Worm (Caenorhabditis elegans) whole organism, L3 larva: ENCODE measurements around the gene F47B8.5.

Source experiments
- ZK546.5 ChIP-seq: sonication (generic microtip); optimal IDR thresholded peaks from 2 replicates; lab custom pipeline; 2017; ENCODE audit warnings: missing biosample characterization, missing genetic modification characterization
- aly-2 ChIP-seq: fragments of 150-350 bp; optimal IDR thresholded peaks from 2 replicates; lab custom pipeline; 2014; ENCODE audit warnings: missing biosample characterization, missing genetic modification characterization
- ama-1 ChIP-seq: fragments of 150-350 bp; optimal IDR thresholded peaks from 2 replicates; lab custom pipeline; 2018
- ceh-28 ChIP-seq: fragments of 150-350 bp; optimal IDR thresholded peaks from 2 replicates; lab custom pipeline; 2014; ENCODE audit warnings: missing biosample characterization, missing genetic modification reagents, missing genetic modification characterization
- ceh-82 ChIP-seq: fragments of 150-350 bp; optimal IDR thresholded peaks from 2 replicates; lab custom pipeline; 2014; ENCODE audit warnings: missing biosample characterization, missing genetic modification characterization
- daf-12 ChIP-seq: fragments of 150-350 bp; optimal IDR thresholded peaks from 2 replicates; lab custom pipeline; 2014; ENCODE audit warnings: missing biosample characterization, missing genetic modification reagents, missing genetic modification characterization
- egl-27 ChIP-seq: sonication (generic microtip); optimal IDR thresholded peaks from 4 replicates; lab custom pipeline; 2017; ENCODE audit warnings: missing biosample characterization, missing genetic modification reagents, missing genetic modification characterization
- elt-1 ChIP-seq: fragments of 150-350 bp; optimal IDR thresholded peaks from 2 replicates; lab custom pipeline; 2014; ENCODE audit warnings: missing biosample characterization, missing genetic modification characterization
- elt-2 ChIP-seq: sonication (generic microtip); optimal IDR thresholded peaks from 2 replicates; lab custom pipeline; 2016; ENCODE audit warnings: missing genetic modification reagents, mild to moderate bottlenecking, missing genetic modification characterization, missing compliant biosample characterization
- elt-3 ChIP-seq, 3 experiments: fragments of 150-350 bp in 1 of 3; sonication (generic microtip) in 2 of 3; optimal IDR thresholded peaks; 2 replicates in 2 of 3; 4 replicates in 1 of 3; lab custom pipeline; 2014 to 2017; ENCODE audit warnings: missing biosample characterization in 3 of 3, missing genetic modification characterization in 3 of 3
- eor-1 ChIP-seq, 2 experiments: fragments of 150-350 bp; optimal IDR thresholded peaks; 2 replicates each; lab custom pipeline; 2014 to 2018; ENCODE audit warnings: missing biosample characterization in 2 of 2, missing genetic modification characterization in 2 of 2
- fkh-10 ChIP-seq: sonication (generic microtip); optimal IDR thresholded peaks from 2 replicates; lab custom pipeline; 2017; ENCODE audit warnings: missing biosample characterization, missing genetic modification reagents, missing genetic modification characterization
- fkh-2 ChIP-seq: fragments of 150-350 bp; optimal IDR thresholded peaks from 2 replicates; lab custom pipeline; 2014; ENCODE audit warnings: missing biosample characterization, missing genetic modification reagents, missing genetic modification characterization
- lin-15B ChIP-seq: fragments of 150-350 bp; optimal IDR thresholded peaks from 2 replicates; lab custom pipeline; 2014; ENCODE audit warnings: missing biosample characterization, missing genetic modification characterization
- lsy-12 ChIP-seq: sonication (generic microtip); optimal IDR thresholded peaks from 2 replicates; lab custom pipeline; 2016; ENCODE audit warnings: mild to moderate bottlenecking, missing genetic modification characterization, missing compliant biosample characterization
- mdl-1 ChIP-seq: fragments of 150-350 bp; optimal IDR thresholded peaks from 2 replicates; lab custom pipeline; 2014; ENCODE audit warnings: missing biosample characterization, missing genetic modification characterization
- mml-1 ChIP-seq: fragments of 150-350 bp; sonication (generic microtip); optimal IDR thresholded peaks from 3 replicates; lab custom pipeline; 2014; ENCODE audit warnings: missing biosample characterization, missing genetic modification characterization
- nfya-1 ChIP-seq: sonication (generic microtip); optimal IDR thresholded peaks from 2 replicates; lab custom pipeline; 2017; ENCODE audit warnings: missing genetic modification characterization, mild to moderate bottlenecking, missing compliant biosample characterization, antibody characterized with exemption, moderate library complexity; ENCODE audit not compliant: insufficient read depth
- nhr-12 ChIP-seq: fragments of 150-350 bp; optimal IDR thresholded peaks from 2 replicates; lab custom pipeline; 2014; ENCODE audit warnings: missing biosample characterization, missing genetic modification characterization
- nhr-23 ChIP-seq: fragments of 150-350 bp; optimal IDR thresholded peaks from 2 replicates; lab custom pipeline; 2014; ENCODE audit warnings: missing biosample characterization, missing genetic modification reagents, missing genetic modification characterization
- nhr-237 ChIP-seq: fragments of 150-350 bp; optimal IDR thresholded peaks from 2 replicates; lab custom pipeline; 2014; ENCODE audit warnings: missing biosample characterization, missing genetic modification characterization
- nhr-25 ChIP-seq: sonication (generic microtip); optimal IDR thresholded peaks from 2 replicates; lab custom pipeline; 2017; ENCODE audit warnings: missing biosample characterization, missing genetic modification characterization
- nhr-28 ChIP-seq: fragments of 150-350 bp; optimal IDR thresholded peaks from 2 replicates; lab custom pipeline; 2014; ENCODE audit warnings: missing biosample characterization, missing genetic modification characterization
- nhr-43 ChIP-seq: sonication (generic microtip); optimal IDR thresholded peaks from 2 replicates; lab custom pipeline; 2016; ENCODE audit warnings: mild to moderate bottlenecking, missing genetic modification characterization, missing compliant biosample characterization; ENCODE audit not compliant: poor library complexity, severe bottlenecking
- nhr-67 ChIP-seq: fragments of 150-350 bp; optimal IDR thresholded peaks from 2 replicates; lab custom pipeline; 2014; ENCODE audit warnings: missing biosample characterization, missing genetic modification characterization
- nhr-76 ChIP-seq: fragments of 150-350 bp; sonication (generic microtip); optimal IDR thresholded peaks from 5 replicates; lab custom pipeline; 2014; ENCODE audit warnings: missing biosample characterization, missing genetic modification characterization
- nhr-77 ChIP-seq: fragments of 150-350 bp; optimal IDR thresholded peaks from 2 replicates; lab custom pipeline; 2014; ENCODE audit warnings: missing biosample characterization, missing genetic modification characterization
- pha-4 ChIP-seq: fragments of 150-350 bp; optimal IDR thresholded peaks from 2 replicates; lab custom pipeline; 2014; ENCODE audit warnings: missing biosample characterization, missing genetic modification reagents, missing genetic modification characterization
- pqm-1 ChIP-seq: fragments of 150-350 bp; optimal IDR thresholded peaks from 2 replicates; lab custom pipeline; 2017; ENCODE audit warnings: missing biosample characterization, missing genetic modification characterization, inconsistent platforms
- sea-2 ChIP-seq: fragments of 150-350 bp; sonication (generic microtip); optimal IDR thresholded peaks from 4 replicates; lab custom pipeline; 2014; ENCODE audit warnings: missing biosample characterization, missing genetic modification reagents, missing genetic modification characterization
- skn-1 ChIP-seq: fragments of 150-350 bp; optimal IDR thresholded peaks from 2 replicates; lab custom pipeline; 2014; ENCODE audit warnings: missing biosample characterization, missing genetic modification characterization
- snpc-4 ChIP-seq: fragments of 150-350 bp; optimal IDR thresholded peaks from 2 replicates; lab custom pipeline; 2014; ENCODE audit warnings: missing biosample characterization, missing genetic modification characterization
- unc-39 ChIP-seq: sonication (generic microtip); optimal IDR thresholded peaks from 4 replicates; lab custom pipeline; 2017; ENCODE audit warnings: missing biosample characterization, missing genetic modification characterization
- unc-62 ChIP-seq: fragments of 150-350 bp; sonication (generic microtip); optimal IDR thresholded peaks from 4 replicates; lab custom pipeline; 2014; ENCODE audit warnings: missing biosample characterization, missing genetic modification reagents, missing genetic modification characterization
- ztf-11 ChIP-seq: fragments of 150-350 bp; optimal IDR thresholded peaks from 2 replicates; lab custom pipeline; 2014; ENCODE audit warnings: missing biosample characterization, missing genetic modification characterization
- ztf-4 ChIP-seq: fragments of 150-350 bp; optimal IDR thresholded peaks from 2 replicates; lab custom pipeline; 2014; ENCODE audit warnings: missing biosample characterization, missing genetic modification characterization

Gene F47B8.5

DNA sequence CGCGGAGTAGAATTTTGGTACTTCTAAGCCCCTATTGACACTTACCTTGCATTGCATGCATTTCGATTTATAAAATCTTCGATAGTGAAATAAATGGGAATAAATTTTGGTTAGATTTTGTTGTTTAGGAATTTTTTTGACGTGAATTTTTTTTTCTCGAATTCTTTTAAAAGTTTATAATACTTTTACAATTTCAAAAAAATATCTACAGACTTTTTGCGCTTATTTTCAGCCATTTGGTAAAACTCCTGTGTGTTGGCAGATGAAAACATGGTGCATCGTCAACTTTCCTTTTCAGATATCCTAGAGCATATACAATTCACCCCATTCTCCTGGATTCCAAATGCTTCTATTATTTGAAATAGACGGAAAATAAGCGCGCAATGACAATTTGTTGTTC lies 37.0 kb downstream of the F47B8.5 start, which contains the start of gene F14D7.18:
TSS of gene F14D7.18 (minus strand) at position 101 of the 400 bp plus-strand sequence.
- TF ChIP-seq snpc-4 (tag; lab: Kevin White, UChicago) (no peak), nfya-1 (tag; lab: Kevin White, UChicago) (no peak), nhr-43 (tag; lab: Kevin White, UChicago) (no peak), lsy-12 (tag; lab: Kevin White, UChicago) (no peak), nhr-28 (tag; lab: Kevin White, UChicago) (no peak), pqm-1 (tag; lab: Kevin White, UChicago) (no peak), nhr-25 (no peak), elt-3 (tag; optimal IDR thresholded peaks at IDR 0.05; lab: Kevin White, UChicago) (no peak), aly-2 (no peak), daf-12 (no peak), ceh-82 (tag; lab: Kevin White, UChicago) (no peak), nhr-77 (no peak), eor-1 (tag; optimal IDR thresholded peaks at IDR 0.05; lab: Kevin White, UChicago) (no peak), fkh-2 (tag; lab: Kevin White, UChicago) (no peak), lin-15B (tag; lab: Kevin White, UChicago) (no peak)

DNA sequence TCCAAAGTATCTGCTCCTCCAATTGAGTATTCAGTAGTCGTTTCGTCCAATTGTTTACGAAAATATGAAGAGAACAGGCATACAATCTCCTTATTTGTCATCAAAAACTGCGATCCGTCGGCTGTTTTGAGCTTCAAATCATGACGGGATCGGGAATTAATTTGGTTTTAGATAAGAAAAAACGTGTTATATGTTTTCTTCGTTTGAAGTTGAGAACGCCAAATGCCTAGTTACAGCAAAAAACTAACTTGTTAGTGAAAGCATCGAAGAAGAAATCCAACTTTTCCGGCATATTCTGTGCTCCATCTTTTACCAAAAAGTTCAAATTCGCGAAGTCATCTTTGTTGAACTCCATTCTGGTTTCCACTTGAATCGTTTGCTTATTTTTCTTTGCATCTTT lies 38.3 kb downstream of the F47B8.5 start, which contains the start of gene F14D7.1:
TSS of gene F14D7.1 (minus strand) at position 101 of the 400 bp plus-strand sequence.
- TF ChIP-seq ceh-28 (tag; lab: Kevin White, UChicago) = no peak
- no peak for TF ChIP-seq aly-2

ce11 chrV:14285803-14286202 lies 41.9 kb downstream of the F47B8.5 start, which contains the start of gene F40G12.11:
TSS of gene F40G12.11 (plus strand) at chrV:14286171.
- TF ChIP-seq elt-2 (tag; lab: Kevin White, UChicago) (no peak), ceh-28 (tag; lab: Kevin White, UChicago) (no peak), sea-2 (no peak), eor-1 (tag; optimal IDR thresholded peaks at IDR 0.05; lab: Kevin White, UChicago) (no peak), nhr-67 (no peak), elt-1 (tag; lab: Kevin White, UChicago) (no peak), nhr-76 (tag; lab: Kevin White, UChicago) (no peak), lin-15B (tag; lab: Kevin White, UChicago) (no peak), egl-27 (tag; lab: Kevin White, UChicago) (no peak), nhr-23 (no peak), nhr-12 (tag; lab: Kevin White, UChicago) (no peak), nhr-43 (tag; lab: Kevin White, UChicago) (no peak), elt-3 (tag; optimal IDR thresholded peaks at IDR 0.05; lab: Kevin White, UChicago) (no peak), aly-2 (no peak), nhr-77 (no peak), ama-1 (lab: Kevin White, UChicago) (no peak), mml-1 (tag; lab: Kevin White, UChicago) (no peak), mdl-1 (tag; lab: Kevin White, UChicago) (no peak), fkh-10 (no peak)

ce11 chrV:14283241-14283640 lies 44.4 kb downstream of the F47B8.5 start, which contains the start of gene F40G12.10:
TSS of gene F40G12.10 (plus strand) at chrV:14283541.
- TF ChIP-seq fkh-10 = no peak
- no peak for TF ChIP-seq nhr-28 (tag; lab: Kevin White, UChicago)
- TF ChIP-seq elt-2 (tag; lab: Kevin White, UChicago) = no peak
- TF ChIP-seq nfya-1 (tag; lab: Kevin White, UChicago) = no peak
- no peak for TF ChIP-seq ceh-82 (tag; lab: Kevin White, UChicago)
- no peak for TF ChIP-seq ceh-28 (tag; lab: Kevin White, UChicago)
- TF ChIP-seq unc-39 = no peak
- no peak for TF ChIP-seq nhr-12 (tag; lab: Kevin White, UChicago)
- no peak for TF ChIP-seq ztf-11 (tag; lab: Kevin White, UChicago)
- no peak for TF ChIP-seq nhr-76 (tag; lab: Kevin White, UChicago)
- no peak for TF ChIP-seq skn-1
- TF ChIP-seq unc-62 = no peak
- TF ChIP-seq lin-15B (tag; lab: Kevin White, UChicago) = no peak
- no peak for TF ChIP-seq ztf-4 (tag; lab: Kevin White, UChicago)
- no peak for TF ChIP-seq nhr-237 (tag; lab: Kevin White, UChicago)
- TF ChIP-seq ZK546.5 (tag; lab: Kevin White, UChicago) = no peak
- TF ChIP-seq elt-1 (tag; lab: Kevin White, UChicago) = no peak
- no peak for TF ChIP-seq pha-4 (tag; lab: Kevin White, UChicago)
